Fruit fly (Drosophila melanogaster): ENCODE results near the gene CG17078.

The CG17078 gene

DNA sequence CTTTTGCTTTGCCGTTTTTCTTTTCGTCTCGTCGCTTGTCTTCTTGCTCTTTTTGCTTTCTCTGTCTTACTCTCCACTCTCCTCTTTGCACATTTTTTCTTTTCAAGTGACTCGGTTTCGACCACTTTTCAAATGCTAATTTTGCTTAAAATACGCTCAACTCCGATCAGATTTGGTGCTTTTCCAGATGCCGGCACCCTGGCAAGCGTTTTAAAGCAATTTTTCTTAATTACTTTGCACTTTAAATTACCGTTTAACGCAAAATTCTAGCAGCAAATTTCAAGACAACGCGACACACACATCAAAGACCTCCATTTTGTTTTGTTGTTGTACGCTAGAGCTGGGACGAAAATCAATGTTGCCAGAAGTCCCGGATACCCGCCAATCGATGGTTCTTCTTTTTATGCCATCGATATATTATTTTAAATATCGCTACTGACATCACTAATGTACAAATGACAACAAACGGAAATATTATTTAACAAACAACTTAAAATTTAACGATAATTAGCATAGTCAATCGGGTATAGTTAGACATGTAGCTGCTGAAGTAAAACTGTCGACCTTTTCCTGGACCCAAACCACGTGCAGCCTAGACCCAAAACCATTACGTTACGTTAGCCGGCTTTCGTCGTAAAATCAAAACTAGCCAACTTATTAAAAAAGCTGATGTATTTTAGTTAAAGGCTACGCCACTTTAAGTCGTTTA, 27.4 kb downstream of the CG17078 start, which contains the start of gene kis (continued):
- TF ChIP-seq sqz (GFP tag; optimal IDR thresholded peaks at IDR 0.05) (peak; percentile 65), klu (GFP tag; IDR thresholded peaks at IDR 0.05) (no peak), Nf-YC (tag; optimal IDR thresholded peaks at IDR 0.05) (peak; percentile 60), CG17612 (GFP tag; IDR thresholded peaks at IDR 0.05) (no peak), jigr1 (GFP tag; IDR thresholded peaks at IDR 0.05) (no peak), tna (GFP tag; IDR thresholded peaks at IDR 0.05; ENCODE audit: partially characterized antibody) (peak; percentile 91), CG4730 (GFP tag; IDR thresholded peaks at IDR 0.05) (no peak), eyg (GFP tag; optimal IDR thresholded peaks at IDR 0.05) (peak; percentile 50), CG8765 (GFP tag; IDR thresholded peaks at IDR 0.05) (no peak), chn (GFP tag; optimal IDR thresholded peaks at IDR 0.05) (peak; percentile 40), pros (GFP tag; optimal IDR thresholded peaks at IDR 0.05) (peak; percentile 95), D19A (tag; optimal IDR thresholded peaks at IDR 0.05) (peak; percentile 22), nmo (GFP tag; optimal IDR thresholded peaks at IDR 0.05) (peak; percentile 74), CG7963 (GFP tag; IDR thresholded peaks at IDR 0.05; ENCODE audit: partially characterized antibody) (peak; percentile 83), Rfx (GFP tag; IDR thresholded peaks at IDR 0.05) (peak; percentile 66), ttk (GFP tag; IDR thresholded peaks at IDR 0.05) (no peak), CG30403 (GFP tag; optimal IDR thresholded peaks at IDR 0.05) (peak; percentile 54), CG2120 (GFP tag; optimal IDR thresholded peaks at IDR 0.05) (peak; percentile 67), CG16863 (GFP tag; optimal IDR thresholded peaks at IDR 0.05) (no peak), Hr78 (GFP tag; optimal IDR thresholded peaks at IDR 0.05) (peak in 1 of 2 experiments; percentile 59), tll (GFP tag; optimal IDR thresholded peaks at IDR 0.05) (no peak), NK7.1 (GFP tag; optimal IDR thresholded peaks at IDR 0.05) (peak; percentile 3), CTCF (GFP tag; optimal IDR thresholded peaks at IDR 0.05) (peak; percentile 54), ro (GFP tag; IDR thresholded peaks at IDR 0.05) (no peak), Sox102F (GFP tag; optimal IDR thresholded peaks at IDR 0.05) (peak; percentile 10), CG10209 (GFP tag; optimal IDR thresholded peaks at IDR 0.05) (peak; percentile 29), CG6683 (GFP tag; optimal IDR thresholded peaks at IDR 0.05) (no peak), CG1233 (GFP tag; optimal IDR thresholded peaks at IDR 0.05) (no peak), CG8388 (GFP tag; optimal IDR thresholded peaks at IDR 0.05) (peak; percentile 8), Dfd (GFP tag; optimal IDR thresholded peaks at IDR 0.05) (no peak), Ada2b (GFP tag; IDR thresholded peaks at IDR 0.05) (no peak), Dip3 (GFP tag; optimal IDR thresholded peaks at IDR 0.05) (peak; percentile 31), CG30020 (tag; optimal IDR thresholded peaks at IDR 0.05) (peak; percentile 63), ash1 (GFP tag; optimal IDR thresholded peaks at IDR 0.05) (peak; percentile 23), Dref (GFP tag; IDR thresholded peaks at IDR 0.05) (peak; percentile 90), inv (GFP tag; IDR thresholded peaks at IDR 0.05; ENCODE audit: partially characterized antibody) (peak; percentile 94), fd64A (GFP tag; optimal IDR thresholded peaks at IDR 0.05) (no peak), NfI (GFP tag; optimal IDR thresholded peaks at IDR 0.05) (peak; percentile 9), Vsx1 (GFP tag; optimal IDR thresholded peaks at IDR 0.05) (no peak), Neu2 (GFP tag; optimal IDR thresholded peaks at IDR 0.05; ENCODE audit: borderline replicate concordance) (no peak), CG15011 (GFP tag; optimal IDR thresholded peaks at IDR 0.05) (no peak), Hr3 (GFP tag; optimal IDR thresholded peaks at IDR 0.05) (peak; percentile 15), unpg (GFP tag; optimal IDR thresholded peaks at IDR 0.05) (peak; percentile 43), Bteb2 (GFP tag; optimal IDR thresholded peaks at IDR 0.05) (peak; percentile 25), CG12104 (GFP tag; optimal IDR thresholded peaks at IDR 0.05) (no peak), ewg (GFP tag; optimal IDR thresholded peaks at IDR 0.05) (no peak), CG4820 (GFP tag; optimal IDR thresholded peaks at IDR 0.05) (no peak), ase (GFP tag; IDR thresholded peaks at IDR 0.05) (no peak), mld (GFP tag; IDR thresholded peaks at IDR 0.05; ENCODE audit: partially characterized antibody) (peak; percentile 89)
